Fruit fly (Drosophila melanogaster) whole organism, embryonic: Measurements from ENCODE around the gene CG14352.

ENCODE experiments used
- Abd-B ChIP-seq: fragments of 200-800 bp; sonication (Bioruptor generic); optimal IDR thresholded peaks from 2 replicates; lab custom pipeline; 2018; ENCODE audit warnings: missing biosample characterization, mild to moderate bottlenecking, missing genetic modification characterization, moderate library complexity
- Atf-2 ChIP-seq: fragments of 200-800 bp; sonication (Bioruptor generic); optimal IDR thresholded peaks from 2 replicates; lab custom pipeline; 2016; ENCODE audit warnings: missing biosample characterization, missing genetic modification characterization
- CG10209 ChIP-seq: fragments of 200-800 bp; sonication (Bioruptor generic); optimal IDR thresholded peaks from 3 replicates; lab custom pipeline; 2017; ENCODE audit warnings: missing biosample characterization, mild to moderate bottlenecking, missing genetic modification characterization, missing genetic modification reagents
- CG12299 ChIP-seq: fragments of 200-800 bp; sonication (Bioruptor generic); optimal IDR thresholded peaks from 2 replicates; lab custom pipeline; 2018; ENCODE audit warnings: missing biosample characterization, mild to moderate bottlenecking, missing genetic modification characterization
- CG1233 ChIP-seq: fragments of 200-800 bp; sonication (Bioruptor generic); optimal IDR thresholded peaks from 4 replicates; lab custom pipeline; 2018; ENCODE audit warnings: missing biosample characterization, mild to moderate bottlenecking, missing genetic modification characterization
- CG13296 ChIP-seq: fragments of 200-800 bp; sonication (Bioruptor generic); optimal IDR thresholded peaks from 3 replicates; lab custom pipeline; 2018; ENCODE audit warnings: missing biosample characterization, mild to moderate bottlenecking, missing genetic modification characterization
- CG13424 ChIP-seq: fragments of 200-800 bp; sonication (Bioruptor generic); optimal IDR thresholded peaks from 2 replicates; lab custom pipeline; 2019; ENCODE audit warnings: missing biosample characterization, mild to moderate bottlenecking, missing genetic modification characterization, moderate library complexity
- CG13894 ChIP-seq: fragments of 200-800 bp; sonication (Bioruptor generic); optimal IDR thresholded peaks from 3 replicates; lab custom pipeline; 2018; ENCODE audit warnings: missing biosample characterization, mild to moderate bottlenecking, missing genetic modification characterization, moderate library complexity
- CG14441 ChIP-seq: fragments of 200-800 bp; sonication (Bioruptor generic); IDR thresholded peaks from 2 replicates; pipeline ENCODE4 v1.3.6; 2022; ENCODE audit warnings: missing biosample characterization, missing genetic modification characterization
- CG1529 ChIP-seq: fragments of 200-800 bp; sonication (Bioruptor generic); optimal IDR thresholded peaks from 3 replicates; lab custom pipeline; 2018; ENCODE audit warnings: missing biosample characterization, missing genetic modification characterization
- CG17361 ChIP-seq: fragments of 200-800 bp; sonication (Bioruptor generic); IDR thresholded peaks from 3 replicates; pipeline ENCODE4 v1.3.6; 2022; ENCODE audit warnings: missing biosample characterization, missing genetic modification characterization
- CG17568 ChIP-seq: fragments of 200-800 bp; sonication (Bioruptor generic); optimal IDR thresholded peaks from 2 replicates; lab custom pipeline; 2018; ENCODE audit warnings: missing biosample characterization, mild to moderate bottlenecking, missing genetic modification characterization, moderate library complexity
- CG17612 ChIP-seq: fragments of 200-800 bp; sonication (Bioruptor generic); IDR thresholded peaks from 2 replicates; pipeline ENCODE4 v1.3.6; 2022; ENCODE audit warnings: missing biosample characterization, missing genetic modification characterization
- CG2889 ChIP-seq: fragments of 200-800 bp; sonication (Bioruptor generic); IDR thresholded peaks from 3 replicates; pipeline ENCODE4 v1.3.6; 2022; ENCODE audit warnings: missing biosample characterization, missing genetic modification characterization
- CG30020 ChIP-seq: fragments of 200-800 bp; optimal IDR thresholded peaks from 2 replicates; lab custom pipeline; 2019; ENCODE audit warnings: missing biosample characterization, mild to moderate bottlenecking, missing genetic modification characterization, moderate library complexity
- CG34422 ChIP-seq: fragments of 200-800 bp; sonication (Bioruptor generic); IDR thresholded peaks from 3 replicates; pipeline ENCODE4 v1.3.6; 2022; ENCODE audit warnings: missing biosample characterization, missing genetic modification characterization
- CG4424 ChIP-seq: fragments of 200-800 bp; sonication (Bioruptor generic); optimal IDR thresholded peaks from 3 replicates; lab custom pipeline; 2016; ENCODE audit warnings: missing biosample characterization, missing genetic modification characterization
- CG6683 ChIP-seq: fragments of 200-800 bp; sonication (Bioruptor generic); optimal IDR thresholded peaks from 2 replicates; lab custom pipeline; 2017; ENCODE audit warnings: missing biosample characterization, mild to moderate bottlenecking, missing genetic modification characterization, missing genetic modification reagents
- CG8359 ChIP-seq: fragments of 200-800 bp; sonication (Bioruptor generic); optimal IDR thresholded peaks from 2 replicates; lab custom pipeline; 2017; ENCODE audit warnings: missing biosample characterization, mild to moderate bottlenecking, missing genetic modification characterization, borderline replicate concordance
- CG8478 ChIP-seq: fragments of >200 bp; optimal IDR thresholded peaks from 2 replicates; lab custom pipeline; 2018
- CG9215 ChIP-seq: fragments of 200-800 bp; sonication (Bioruptor generic); IDR thresholded peaks from 2 replicates; pipeline ENCODE4 v1.3.6; 2022; ENCODE audit warnings: missing biosample characterization, missing genetic modification characterization
- ERR ChIP-seq: fragments of 200-800 bp; sonication (Bioruptor generic); optimal IDR thresholded peaks from 2 replicates; lab custom pipeline; 2016; ENCODE audit warnings: missing biosample characterization, missing genetic modification characterization
- Eip74EF ChIP-seq, 2 experiments: fragments of 200-800 bp in 1 of 2; fragments of >200 bp in 1 of 2; sonication (Bioruptor generic) in 1 of 2; optimal IDR thresholded peaks; 2 replicates each; lab custom pipeline; 2017 to 2019; ENCODE audit warnings: missing biosample characterization in 2 of 2, missing genetic modification characterization in 2 of 2, mild to moderate bottlenecking in 1 of 2, moderate library complexity in 1 of 2
- Ets97D ChIP-seq: fragments of 200-800 bp; sonication (Bioruptor generic); optimal IDR thresholded peaks from 3 replicates; lab custom pipeline; 2016; ENCODE audit warnings: missing biosample characterization, missing genetic modification characterization
- Fer3 ChIP-seq: fragments of 200-800 bp; sonication (Bioruptor generic); optimal IDR thresholded peaks from 2 replicates; lab custom pipeline; 2018; ENCODE audit warnings: missing biosample characterization, mild to moderate bottlenecking, missing genetic modification characterization, moderate library complexity
- HLH3B ChIP-seq: fragments of 200-800 bp; sonication (Bioruptor generic); IDR thresholded peaks from 2 replicates; pipeline ENCODE4 v1.3.6; 2022; ENCODE audit warnings: missing biosample characterization, missing genetic modification characterization
- HLHmδ ChIP-seq: fragments of 200-800 bp; sonication (Bioruptor generic); optimal IDR thresholded peaks from 2 replicates; lab custom pipeline; 2018; ENCODE audit warnings: missing biosample characterization, mild to moderate bottlenecking, missing genetic modification characterization, moderate library complexity
- Hr39 ChIP-seq: fragments of >200 bp; optimal IDR thresholded peaks from 2 replicates; lab custom pipeline; 2017
- Oaz ChIP-seq: fragments of 200-800 bp; sonication (Bioruptor generic); IDR thresholded peaks from 2 replicates; pipeline ENCODE4 v1.3.6; 2022; ENCODE audit warnings: missing biosample characterization, missing genetic modification characterization
- Opbp ChIP-seq: fragments of 200-800 bp; sonication (Bioruptor generic); IDR thresholded peaks from 3 replicates; pipeline ENCODE4 v1.3.6; 2022; ENCODE audit warnings: missing biosample characterization, missing genetic modification characterization; ENCODE audit not compliant: partially characterized antibody
- Ssrp ChIP-seq: fragments of 200-800 bp; sonication (Bioruptor generic); optimal IDR thresholded peaks from 2 replicates; lab custom pipeline; 2018; ENCODE audit warnings: missing biosample characterization, mild to moderate bottlenecking, missing genetic modification characterization, moderate library complexity
- Tbp ChIP-seq: fragments of >200 bp; optimal IDR thresholded peaks from 2 replicates; lab custom pipeline; 2018; ENCODE audit warnings: missing biosample characterization, missing genetic modification characterization
- ato ChIP-seq: fragments of 200-800 bp; sonication (Bioruptor generic); IDR thresholded peaks from 2 replicates; pipeline ENCODE4 v1.3.6; 2022; ENCODE audit warnings: missing biosample characterization, missing genetic modification characterization; ENCODE audit not compliant: partially characterized antibody
- btn ChIP-seq: fragments of 200-800 bp; sonication (Bioruptor generic); optimal IDR thresholded peaks from 2 replicates; lab custom pipeline; 2016; ENCODE audit warnings: missing biosample characterization, missing genetic modification characterization
- caup ChIP-seq: fragments of 200-800 bp; sonication (Bioruptor generic); optimal IDR thresholded peaks from 3 replicates; lab custom pipeline; 2017; ENCODE audit warnings: missing biosample characterization, mild to moderate bottlenecking, missing genetic modification characterization, moderate library complexity; ENCODE audit not compliant: severe bottlenecking
- chn ChIP-seq: fragments of 200-800 bp; sonication (Bioruptor generic); optimal IDR thresholded peaks from 2 replicates; lab custom pipeline; 2016; ENCODE audit warnings: missing biosample characterization, missing genetic modification characterization
- emc ChIP-seq: fragments of 200-800 bp; sonication (Bioruptor generic); optimal IDR thresholded peaks from 2 replicates; lab custom pipeline; 2016; ENCODE audit warnings: missing biosample characterization, missing genetic modification characterization
- exex ChIP-seq: fragments of 200-800 bp; sonication (Bioruptor generic); optimal IDR thresholded peaks from 4 replicates; lab custom pipeline; 2018; ENCODE audit warnings: missing biosample characterization, mild to moderate bottlenecking, missing genetic modification characterization, moderate library complexity
- fd64A ChIP-seq: fragments of 200-800 bp; sonication (Bioruptor generic); optimal IDR thresholded peaks from 3 replicates; lab custom pipeline; 2018; ENCODE audit warnings: missing biosample characterization, mild to moderate bottlenecking, missing genetic modification characterization
- luna ChIP-seq: fragments of 200-800 bp; sonication (Bioruptor generic); optimal IDR thresholded peaks from 2 replicates; lab custom pipeline; 2016; ENCODE audit warnings: missing biosample characterization, missing genetic modification characterization
- nau ChIP-seq: fragments of 200-800 bp; sonication (Bioruptor generic); optimal IDR thresholded peaks from 3 replicates; lab custom pipeline; 2017; ENCODE audit warnings: missing biosample characterization, mild to moderate bottlenecking, missing genetic modification characterization, missing genetic modification reagents
- nmo ChIP-seq: fragments of 200-800 bp; sonication (Bioruptor generic); optimal IDR thresholded peaks from 2 replicates; lab custom pipeline; 2018; ENCODE audit warnings: missing biosample characterization, mild to moderate bottlenecking, missing genetic modification characterization, moderate library complexity
- pfk ChIP-seq: fragments of 200-800 bp; sonication (Bioruptor generic); optimal IDR thresholded peaks from 2 replicates; lab custom pipeline; 2018; ENCODE audit warnings: missing biosample characterization, mild to moderate bottlenecking, missing genetic modification characterization, moderate library complexity
- pnt ChIP-seq: fragments of 200-800 bp; sonication (Bioruptor generic); optimal IDR thresholded peaks from 3 replicates; lab custom pipeline; 2016; ENCODE audit warnings: missing biosample characterization, missing genetic modification characterization
- sob ChIP-seq: fragments of 200-800 bp; sonication (Bioruptor generic); IDR thresholded peaks from 2 replicates; pipeline ENCODE4 v1.3.6; 2022; ENCODE audit warnings: missing biosample characterization, missing genetic modification characterization
- tup ChIP-seq: fragments of 200-800 bp; sonication (Bioruptor generic); optimal IDR thresholded peaks from 2 replicates; lab custom pipeline; 2016; ENCODE audit warnings: missing biosample characterization, mild to moderate bottlenecking, missing genetic modification characterization, moderate library complexity
- tx ChIP-seq: fragments of 200-800 bp; sonication (Bioruptor generic); optimal IDR thresholded peaks from 2 replicates; lab custom pipeline; 2016; ENCODE audit warnings: missing biosample characterization, missing genetic modification characterization
- vnd ChIP-seq: fragments of 200-800 bp; sonication (Bioruptor generic); IDR thresholded peaks from 3 replicates; pipeline ENCODE4 v1.3.6; 2022; ENCODE audit warnings: missing biosample characterization, missing genetic modification characterization; ENCODE audit not compliant: partially characterized antibody
- vvl ChIP-seq: fragments of 200-800 bp; sonication (Bioruptor generic); IDR thresholded peaks from 2 replicates; pipeline ENCODE4 v1.3.6; 2022; ENCODE audit warnings: missing biosample characterization, missing genetic modification characterization
- z ChIP-seq: fragments of 200-800 bp; sonication (Bioruptor generic); IDR thresholded peaks from 3 replicates; pipeline ENCODE4 v1.3.6; 2022; ENCODE audit warnings: missing biosample characterization, missing genetic modification characterization
- zen ChIP-seq: fragments of 200-800 bp; sonication (Bioruptor generic); optimal IDR thresholded peaks from 3 replicates; lab custom pipeline; 2018; ENCODE audit warnings: missing biosample characterization, mild to moderate bottlenecking, missing genetic modification characterization, moderate library complexity

The CG14352 gene

DNA sequence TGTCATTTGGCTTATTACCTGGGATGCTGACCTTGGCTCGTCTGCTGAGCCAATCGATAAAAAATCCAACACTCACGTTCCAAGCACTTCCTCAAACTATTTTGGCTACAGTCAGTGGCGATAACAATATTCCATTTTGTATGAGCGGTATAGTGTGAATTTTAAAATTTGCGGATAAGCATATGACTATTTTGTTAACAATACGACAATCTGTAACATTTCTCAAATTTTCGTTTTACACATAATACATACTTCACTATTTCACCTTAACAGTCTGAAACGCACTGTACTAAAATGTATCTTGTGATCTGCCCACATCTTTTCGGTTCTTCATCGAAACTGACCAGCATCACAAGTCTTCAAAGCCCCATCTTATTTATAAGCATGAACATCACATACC, 32.0 kb upstream of the CG14352 start (continued):
- TF ChIP-seq fd64A (GFP tag; lab: Kevin White, UChicago) (peak; percentile 4), btn (GFP tag; lab: Kevin White, UChicago) (peak; percentile 16), sob (peak; percentile 81), Oaz (GFP tag; lab: Robert Waterston, UW) (peak; percentile 69), Abd-B (peak; percentile 43), Eip74EF (GFP tag; optimal IDR thresholded peaks at IDR 0.05; lab: Kevin White, UChicago) (peak in 1 of 2 experiments; percentile 87), vnd (GFP tag; lab: Robert Waterston, UW) (no peak), nau (GFP tag; lab: Kevin White, UChicago) (peak; percentile 55), zen (tag; lab: Kevin White, UChicago) (no peak), HLH3B (GFP tag; lab: Robert Waterston, UW) (peak; percentile 48; the same call in 1 of the 2 replicates), pfk (GFP tag; lab: Kevin White, UChicago) (no peak), CG13424 (tag; lab: Kevin White, UChicago) (peak; percentile 68), Ets97D (GFP tag; lab: Kevin White, UChicago) (peak; percentile 40), CG13296 (peak; percentile 78), CG12299 (tag; lab: Kevin White, UChicago) (peak; percentile 58), emc (GFP tag; lab: Kevin White, UChicago) (peak; percentile 16), CG10209 (peak; percentile 41), CG34422 (GFP tag; lab: Robert Waterston, UW) (peak; percentile 67; the same call in 2 of the 3 replicates), CG17361 (GFP tag; lab: Robert Waterston, UW) (peak; percentile 60), HLHmδ (no peak), CG8359 (GFP tag; lab: Kevin White, UChicago) (no peak), CG17612 (peak; percentile 60; the same call in 1 of the 2 replicates), CG14441 (GFP tag; lab: Robert Waterston, UW) (peak; percentile 85), CG9215 (GFP tag; lab: Robert Waterston, UW) (peak; percentile 62), CG4424 (peak; percentile 49), exex (tag; lab: Kevin White, UChicago) (peak; percentile 34), pnt (GFP tag; lab: Kevin White, UChicago) (peak; percentile 50), tup (GFP tag; lab: Kevin White, UChicago) (no peak), Fer3 (tag; lab: Kevin White, UChicago) (peak; percentile 81), tx (peak; percentile 48), Hr39 (no peak), CG1233 (GFP tag; lab: Kevin White, UChicago) (peak; percentile 27), Tbp (no peak), Atf-2 (GFP tag; lab: Kevin White, UChicago) (peak; percentile 25), CG30020 (tag; lab: Kevin White, UChicago) (no peak), CG2889 (GFP tag; lab: Robert Waterston, UW) (0 out of 3 replicates have a peak, but pooled peaks have one; percentile 43), CG1529 (GFP tag; lab: Kevin White, UChicago) (no peak), chn (GFP tag; lab: Kevin White, UChicago) (peak; percentile 4), ERR (peak; percentile 56), ato (no peak), z (no peak), vvl (GFP tag; lab: Robert Waterston, UW) (peak; percentile 70), caup (GFP tag; lab: Kevin White, UChicago) (peak; percentile 81), CG13894 (tag; lab: Kevin White, UChicago) (peak; percentile 60), nmo (GFP tag; lab: Kevin White, UChicago) (peak; percentile 63), luna (GFP tag; lab: Kevin White, UChicago) (peak; percentile 38), CG8478 (lab: Kevin White, UChicago) (no peak), CG17568 (GFP tag; lab: Kevin White, UChicago) (peak; percentile 53), Opbp (no peak), CG6683 (GFP tag; lab: Kevin White, UChicago) (peak; percentile 25), Ssrp (peak; percentile 11)
